Worm (Caenorhabditis elegans): ENCODE results near the gene acp-3.

DNA sequence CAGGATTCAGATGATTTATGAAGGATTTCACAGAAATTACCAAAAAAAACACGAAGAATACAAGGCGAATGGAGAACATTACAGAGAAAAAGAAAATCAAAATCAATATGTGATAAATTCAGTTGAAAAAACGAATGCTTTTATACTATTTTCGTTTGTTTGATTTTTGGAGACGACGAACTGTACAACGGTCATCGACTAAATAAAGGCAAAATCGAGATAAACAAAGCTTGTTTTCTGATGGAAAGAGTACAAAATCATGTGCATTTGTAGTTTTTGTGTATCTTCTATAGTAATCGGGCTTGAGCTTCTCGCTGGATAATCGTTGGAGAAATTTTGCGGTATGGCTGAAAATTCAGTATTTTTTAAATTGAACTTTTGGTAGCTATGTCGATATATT, 34.2 kb upstream of the acp-3 start, which contains the start of gene M05D6.8:
- TF ChIP-seq lin-32 (GFP tag; optimal IDR thresholded peaks at IDR 0.05) (no peak), ceh-83 (GFP tag; optimal IDR thresholded peaks at IDR 0.05) (no peak), mep-1 (tag; optimal IDR thresholded peaks at IDR 0.05) (no peak), nhr-237 (tag; optimal IDR thresholded peaks at IDR 0.05) (no peak), nhr-12 (tag; optimal IDR thresholded peaks at IDR 0.05) (no peak), unc-39 (tag; optimal IDR thresholded peaks at IDR 0.05) (no peak), unc-62 (GFP tag; optimal IDR thresholded peaks at IDR 0.05) (no peak)
